Fruit fly (Drosophila melanogaster): ENCODE results near the gene CG13056.

CG13056 gene

dm6 chr3L:16359219-16359748 lies 26.2 kb downstream of the CG13056 start, which contains the start of gene ringer:
Gene ringer (minus strand): TSS chr3L:16359428.
- no peak for TF ChIP-seq CG14711 (tag; optimal IDR thresholded peaks at IDR 0.05)
- TF ChIP-seq Hr96 (GFP tag; optimal IDR thresholded peaks at IDR 0.05): no peak
- peak; percentile 43 for TF ChIP-seq CG33017 (tag; optimal IDR thresholded peaks at IDR 0.05)

dm6 chr3L:16359795-16360194 lies 26.7 kb downstream of the CG13056 start:
- TF ChIP-seq kay (GFP tag; ENCODE audit: borderline replicate concordance) (peak; percentile 92), Crg-1 (GFP tag; optimal IDR thresholded peaks at IDR 0.05) (no peak), CG12768 (GFP tag; optimal IDR thresholded peaks at IDR 0.05) (peak; percentile 39)

dm6 chr3L:16361200-16361815 lies 28.2 kb downstream of the CG13056 start:
- TF ChIP-seq CG12768 (GFP tag; optimal IDR thresholded peaks at IDR 0.05): no peak
- TF ChIP-seq CG7045 (GFP tag; optimal IDR thresholded peaks at IDR 0.05): no peak
- no peak for TF ChIP-seq pad (GFP tag; optimal IDR thresholded peaks at IDR 0.05)
- TF ChIP-seq tj (GFP tag; optimal IDR thresholded peaks at IDR 0.05): no peak
- TF ChIP-seq CG14711 (tag; optimal IDR thresholded peaks at IDR 0.05): no peak
- TF ChIP-seq bab1 (GFP tag; optimal IDR thresholded peaks at IDR 0.05): no peak
- TF ChIP-seq Clk (GFP tag; optimal IDR thresholded peaks at IDR 0.05): no peak

- TF ChIP-seq ovo (GFP tag; optimal IDR thresholded peaks at IDR 0.05) (no peak), CG7101 (tag; optimal IDR thresholded peaks at IDR 0.05) (no peak), CG12768 (GFP tag; optimal IDR thresholded peaks at IDR 0.05) (no peak)
Measured at dm6 chr3L:16362119-16362653, 29.1 kb downstream of the CG13056 start, which contains the start of gene Cpr72Ea. Gene Cpr72Ea (plus strand): TSS chr3L:16362603.

dm6 chr3L:16364182-16364581 lies 31.1 kb downstream of the CG13056 start:
- no peak for TF ChIP-seq CG7045 (GFP tag; optimal IDR thresholded peaks at IDR 0.05)
- TF ChIP-seq Hr96 (GFP tag; optimal IDR thresholded peaks at IDR 0.05): no peak
- TF ChIP-seq CG14711 (tag; optimal IDR thresholded peaks at IDR 0.05): no peak
- no peak for TF ChIP-seq pad (GFP tag; optimal IDR thresholded peaks at IDR 0.05)
- TF ChIP-seq tj (GFP tag; optimal IDR thresholded peaks at IDR 0.05): no peak
- TF ChIP-seq CG33017 (tag; optimal IDR thresholded peaks at IDR 0.05): no peak
- TF ChIP-seq Mnt (GFP tag; optimal IDR thresholded peaks at IDR 0.05): no peak
- no peak for TF ChIP-seq kay (GFP tag; ENCODE audit: borderline replicate concordance)
- no peak for TF ChIP-seq cnc (optimal IDR thresholded peaks at IDR 0.05)
- TF ChIP-seq CG1620 (GFP tag; optimal IDR thresholded peaks at IDR 0.05): no peak
- no peak for TF ChIP-seq ovo (GFP tag; optimal IDR thresholded peaks at IDR 0.05)
- TF ChIP-seq CG5204 (GFP tag; optimal IDR thresholded peaks at IDR 0.05): no peak
- no peak for TF ChIP-seq CG7101 (tag; optimal IDR thresholded peaks at IDR 0.05)
- no peak for TF ChIP-seq Crg-1 (GFP tag; optimal IDR thresholded peaks at IDR 0.05)
- no peak for TF ChIP-seq Clk (GFP tag; optimal IDR thresholded peaks at IDR 0.05)
- no peak for TF ChIP-seq bab1 (GFP tag; optimal IDR thresholded peaks at IDR 0.05)
- TF ChIP-seq cic (GFP tag; optimal IDR thresholded peaks at IDR 0.05): no peak
- TF ChIP-seq CG12768 (GFP tag; optimal IDR thresholded peaks at IDR 0.05): no peak
- no peak for TF ChIP-seq CG11617 (GFP tag; optimal IDR thresholded peaks at IDR 0.05)
- no peak for TF ChIP-seq toe (GFP tag; optimal IDR thresholded peaks at IDR 0.05)

dm6 chr3L:16364599-16364998 lies 31.5 kb downstream of the CG13056 start, which contains the start of gene Cpr72Eb:
Gene Cpr72Eb (plus strand): TSS chr3L:16364899.
- TF ChIP-seq CG33017 (tag; optimal IDR thresholded peaks at IDR 0.05): no peak
- no peak for TF ChIP-seq bab1 (GFP tag; optimal IDR thresholded peaks at IDR 0.05)
- no peak for TF ChIP-seq CG11617 (GFP tag; optimal IDR thresholded peaks at IDR 0.05)
- no peak for TF ChIP-seq ovo (GFP tag; optimal IDR thresholded peaks at IDR 0.05)
- no peak for TF ChIP-seq CG7101 (tag; optimal IDR thresholded peaks at IDR 0.05)
- no peak for TF ChIP-seq cic (GFP tag; optimal IDR thresholded peaks at IDR 0.05)
- no peak for TF ChIP-seq CG7045 (GFP tag; optimal IDR thresholded peaks at IDR 0.05)
- TF ChIP-seq kay (GFP tag; ENCODE audit: borderline replicate concordance): no peak
- TF ChIP-seq CG14711 (tag; optimal IDR thresholded peaks at IDR 0.05): no peak
- no peak for TF ChIP-seq toe (GFP tag; optimal IDR thresholded peaks at IDR 0.05)
- TF ChIP-seq cnc (optimal IDR thresholded peaks at IDR 0.05): no peak
- TF ChIP-seq CG5204 (GFP tag; optimal IDR thresholded peaks at IDR 0.05): no peak

- TF ChIP-seq CG12768 (GFP tag; optimal IDR thresholded peaks at IDR 0.05) (no peak), cnc (optimal IDR thresholded peaks at IDR 0.05) (no peak), Mnt (GFP tag; optimal IDR thresholded peaks at IDR 0.05) (no peak), CG33017 (tag; optimal IDR thresholded peaks at IDR 0.05) (no peak), cic (GFP tag; optimal IDR thresholded peaks at IDR 0.05) (no peak), CG11617 (GFP tag; optimal IDR thresholded peaks at IDR 0.05) (no peak), ovo (GFP tag; optimal IDR thresholded peaks at IDR 0.05) (no peak), Clk (GFP tag; optimal IDR thresholded peaks at IDR 0.05) (no peak)
Measured at dm6 chr3L:16367240-16367639, 34.1 kb downstream of the CG13056 start, which contains the start of gene Cpr72Ec. Gene Cpr72Ec (minus strand): TSS chr3L:16367340.
